Worm (Caenorhabditis elegans): ENCODE data around the gene T20G5.12.

The T20G5.12 gene

ce11 chrIII:10187840-10188239 is 13.6 kb upstream of the T20G5.12 start:
- TF ChIP-seq B0336.3 (GFP tag; IDR thresholded peaks at IDR 0.05) (no peak), K12H6.12 (tag; optimal IDR thresholded peaks at IDR 0.05) (peak; percentile 22)

DNA sequence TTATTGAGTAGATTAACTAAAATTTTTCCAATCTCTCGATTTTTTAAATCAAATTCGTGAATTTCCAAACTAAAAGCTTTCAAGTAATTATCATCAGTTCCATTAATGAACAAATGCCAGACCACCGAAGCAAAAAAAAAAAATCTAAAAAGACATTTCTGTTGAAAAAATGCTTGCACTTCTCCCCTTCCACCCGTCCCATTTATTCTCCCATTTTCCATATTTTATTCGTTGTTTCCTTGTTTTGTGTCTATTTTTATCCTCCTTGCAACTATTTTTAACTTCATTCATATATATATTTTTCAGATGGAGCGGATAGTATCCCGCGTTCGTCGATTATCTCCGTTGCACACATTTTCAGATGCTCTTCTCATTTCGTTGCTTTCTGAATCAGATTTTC is 12.5 kb upstream of the T20G5.12 start, which contains the start of gene epac-1:
TSS of gene epac-1 (plus strand) at position 301 of the 400 bp plus-strand sequence.
- TF ChIP-seq F49E8.2 (tag; optimal IDR thresholded peaks at IDR 0.05; ENCODE audit: insufficient read depth) (no peak), lag-1 (GFP tag; IDR thresholded peaks at IDR 0.05) (no peak), ztf-28 (GFP tag; IDR thresholded peaks at IDR 0.05) (no peak), sptf-2 (GFP tag; optimal IDR thresholded peaks at IDR 0.05) (no peak), attf-5 (GFP tag; optimal IDR thresholded peaks at IDR 0.05) (no peak), let-607 (tag; optimal IDR thresholded peaks at IDR 0.05) (no peak), pha-4 (tag; optimal IDR thresholded peaks at IDR 0.05) (no peak), nhr-90 (tag; optimal IDR thresholded peaks at IDR 0.05) (no peak), efl-1 (GFP tag; optimal IDR thresholded peaks at IDR 0.05) (no peak), tbp1 (GFP tag; optimal IDR thresholded peaks at IDR 0.05) (no peak), F39B2.1 (GFP tag; IDR thresholded peaks at IDR 0.05) (no peak), B0336.3 (GFP tag; IDR thresholded peaks at IDR 0.05) (no peak), hmg-20 (GFP tag; IDR thresholded peaks at IDR 0.05) (no peak), dpff-1 (tag; optimal IDR thresholded peaks at IDR 0.05) (no peak), atf-7 (tag; optimal IDR thresholded peaks at IDR 0.05) (no peak), mes-4 (tag; optimal IDR thresholded peaks at IDR 0.05) (no peak)

ce11 chrIII:10194569-10194968 is 6.8 kb upstream of the T20G5.12 start:
- no peak for TF ChIP-seq F57A8.1 (GFP tag; optimal IDR thresholded peaks at IDR 0.05)
- TF ChIP-seq nfyb-1 (GFP tag; IDR thresholded peaks at IDR 0.05) = no peak
- no peak for TF ChIP-seq ztf-18 (tag; optimal IDR thresholded peaks at IDR 0.05)
- TF ChIP-seq sdz-38 (tag; optimal IDR thresholded peaks at IDR 0.05) = no peak
- TF ChIP-seq Y67H2A.10 (GFP tag; conservative IDR thresholded peaks at IDR 0.05) = no peak
- no peak for TF ChIP-seq ceh-58 (GFP tag; IDR thresholded peaks at IDR 0.05)
- no peak for TF ChIP-seq Y53G8AR.9 (GFP tag; conservative IDR thresholded peaks at IDR 0.05)
- TF ChIP-seq fkh-3 (tag; optimal IDR thresholded peaks at IDR 0.05) = no peak
- TF ChIP-seq egl-44 (GFP tag; IDR thresholded peaks at IDR 0.05) = no peak
- no peak for TF ChIP-seq pbrm-1 (GFP tag; IDR thresholded peaks at IDR 0.05)
- TF ChIP-seq lin-54 (GFP tag; optimal IDR thresholded peaks at IDR 0.05) = no peak
- TF ChIP-seq F57C9.4 (tag; optimal IDR thresholded peaks at IDR 0.05) = no peak
- no peak for TF ChIP-seq madf-10 (tag; optimal IDR thresholded peaks at IDR 0.05)
- no peak for TF ChIP-seq xnd-1 (tag; optimal IDR thresholded peaks at IDR 0.05)

DNA sequence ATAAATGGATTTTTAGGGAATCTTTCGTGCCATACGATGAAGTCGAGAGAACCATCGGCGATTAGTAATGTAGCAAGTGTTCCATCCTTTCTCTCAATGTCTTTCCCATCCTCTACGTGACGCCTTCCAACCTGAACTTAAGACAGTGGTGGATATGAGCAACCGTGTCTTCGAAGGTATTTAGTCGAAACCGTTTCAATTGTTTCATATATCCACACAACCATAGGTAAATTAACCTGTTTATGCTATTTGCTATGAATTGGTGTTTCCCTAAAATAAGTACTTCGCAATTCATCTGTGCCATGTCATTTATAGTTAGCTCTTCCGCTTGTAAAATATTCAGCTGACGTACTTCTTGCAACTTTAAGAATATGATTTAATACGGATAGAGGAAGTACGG is 5.5 kb upstream of the T20G5.12 start:
- TF ChIP-seq F37B4.10 (GFP tag; IDR thresholded peaks at IDR 0.05) (no peak), B0035.1 (tag; optimal IDR thresholded peaks at IDR 0.05) (no peak), F55B11.4 (tag; optimal IDR thresholded peaks at IDR 0.05; ENCODE audit: borderline replicate concordance, insufficient read depth) (no peak), atf-7 (tag; optimal IDR thresholded peaks at IDR 0.05) (no peak), ztf-25 (GFP tag; IDR thresholded peaks at IDR 0.05) (no peak), nhr-90 (tag; optimal IDR thresholded peaks at IDR 0.05) (no peak), F10E7.11 (tag; optimal IDR thresholded peaks at IDR 0.05) (no peak)
